Worm (Caenorhabditis elegans): Measurements from ENCODE around the gene C30G12.2.

ce11 chrII:7299042-7299441 is 8.8 kb downstream of the C30G12.2 start, which contains the start of gene C30G12.1:
- TF ChIP-seq fkh-10 (GFP tag; optimal IDR thresholded peaks at IDR 0.05), result no peak
- TF ChIP-seq tbx-2 (tag; optimal IDR thresholded peaks at IDR 0.05), result no peak

Data from whole organism, late embryonic.